Worm (Caenorhabditis elegans) whole organism, mixed stage, embryonic: ENCODE measurements around the gene dct-19.

Source experiments
- M03D4.4 ChIP-seq: sonication (generic microtip); optimal IDR thresholded peaks from 2 replicates; lab custom pipeline; 2017; ENCODE audit warnings: mild to moderate bottlenecking, missing genetic modification characterization, missing compliant biosample characterization
- bed-3 ChIP-seq: fragments of 200-800 bp; sonication (Bioruptor generic); optimal IDR thresholded peaks from 3 replicates; lab custom pipeline; 2018; ENCODE audit warnings: mild to moderate bottlenecking, missing genetic modification characterization, moderate library complexity, missing compliant biosample characterization
- ceh-39 ChIP-seq: fragments of 150-350 bp; optimal IDR thresholded peaks from 2 replicates; lab custom pipeline; 2014; ENCODE audit warnings: missing biosample characterization, missing genetic modification characterization
- ceh-43 ChIP-seq: fragments of 200-800 bp; sonication (Bioruptor generic); optimal IDR thresholded peaks from 2 replicates; lab custom pipeline; 2018; ENCODE audit warnings: mild to moderate bottlenecking, missing genetic modification characterization, moderate library complexity, missing compliant biosample characterization
- ceh-83 ChIP-seq: fragments of 200-800 bp; sonication (Bioruptor generic); optimal IDR thresholded peaks from 2 replicates; lab custom pipeline; 2018; ENCODE audit warnings: mild to moderate bottlenecking, missing genetic modification characterization, missing compliant biosample characterization
- ces-1 ChIP-seq: fragments of 150-350 bp; optimal IDR thresholded peaks from 2 replicates; lab custom pipeline; 2014; ENCODE audit warnings: missing biosample characterization, missing genetic modification reagents, missing genetic modification characterization
- cnd-1 ChIP-seq: fragments of 200-800 bp; sonication (Bioruptor generic); optimal IDR thresholded peaks from 2 replicates; lab custom pipeline; 2018; ENCODE audit warnings: mild to moderate bottlenecking, missing genetic modification characterization, missing compliant biosample characterization
- drap-1 ChIP-seq: fragments of 200-800 bp; sonication (Bioruptor generic); optimal IDR thresholded peaks from 3 replicates; lab custom pipeline; 2018; ENCODE audit warnings: mild to moderate bottlenecking, missing genetic modification characterization, missing compliant biosample characterization
- elt-1 ChIP-seq: sonication (generic microtip); optimal IDR thresholded peaks from 2 replicates; lab custom pipeline; 2017; ENCODE audit warnings: missing genetic modification characterization, mild to moderate bottlenecking, missing compliant biosample characterization, antibody characterized with exemption, moderate library complexity, borderline replicate concordance; ENCODE audit not compliant: insufficient read depth
- elt-3 ChIP-seq: fragments of 150-350 bp; optimal IDR thresholded peaks from 2 replicates; lab custom pipeline; 2014; ENCODE audit warnings: missing biosample characterization, missing genetic modification characterization
- flh-1 ChIP-seq: fragments of 200-800 bp; sonication (Bioruptor generic); optimal IDR thresholded peaks from 2 replicates; lab custom pipeline; 2018; ENCODE audit warnings: mild to moderate bottlenecking, missing genetic modification characterization, moderate library complexity, missing compliant biosample characterization
- ham-2 ChIP-seq: fragments of 200-800 bp; sonication (Bioruptor generic); optimal IDR thresholded peaks from 2 replicates; lab custom pipeline; 2018; ENCODE audit warnings: mild to moderate bottlenecking, missing genetic modification characterization, missing compliant biosample characterization
- lin-13 ChIP-seq: fragments of 150-350 bp; optimal IDR thresholded peaks from 2 replicates; lab custom pipeline; 2014; ENCODE audit warnings: missing biosample characterization, missing genetic modification characterization
- lin-32 ChIP-seq: fragments of 200-800 bp; sonication (Bioruptor generic); optimal IDR thresholded peaks from 2 replicates; lab custom pipeline; 2018; ENCODE audit warnings: mild to moderate bottlenecking, missing genetic modification characterization, missing compliant biosample characterization
- mab-5 ChIP-seq: fragments of 150-350 bp; optimal IDR thresholded peaks from 2 replicates; lab custom pipeline; 2014; ENCODE audit warnings: missing biosample characterization, missing genetic modification characterization
- mep-1 ChIP-seq: fragments of 150-350 bp; optimal IDR thresholded peaks from 2 replicates; lab custom pipeline; 2017; ENCODE audit warnings: missing biosample characterization, missing genetic modification reagents, missing genetic modification characterization, inconsistent platforms
- mls-2 ChIP-seq: sonication (generic microtip); optimal IDR thresholded peaks from 2 replicates; lab custom pipeline; 2016; ENCODE audit warnings: mild to moderate bottlenecking, missing genetic modification characterization, moderate library complexity, missing compliant biosample characterization
- nhr-12 ChIP-seq: fragments of 150-350 bp; optimal IDR thresholded peaks from 2 replicates; lab custom pipeline; 2014; ENCODE audit warnings: missing biosample characterization, missing genetic modification characterization
- nhr-2 ChIP-seq: fragments of 150-350 bp; optimal IDR thresholded peaks from 2 replicates; lab custom pipeline; 2014; ENCODE audit warnings: missing biosample characterization, missing genetic modification characterization
- nhr-237 ChIP-seq: fragments of 150-350 bp; optimal IDR thresholded peaks from 2 replicates; lab custom pipeline; 2014; ENCODE audit warnings: missing biosample characterization, missing genetic modification characterization
- nhr-28 ChIP-seq: fragments of 150-350 bp; optimal IDR thresholded peaks from 2 replicates; lab custom pipeline; 2014; ENCODE audit warnings: missing biosample characterization, missing genetic modification characterization
- nhr-76 ChIP-seq: sonication (generic microtip); optimal IDR thresholded peaks from 2 replicates; lab custom pipeline; 2017; ENCODE audit warnings: missing biosample characterization, missing genetic modification characterization
- pha-4 ChIP-seq: fragments of 150-350 bp; optimal IDR thresholded peaks from 2 replicates; lab custom pipeline; 2018; ENCODE audit warnings: missing biosample characterization, missing genetic modification reagents, missing genetic modification characterization
- snpc-4 ChIP-seq: fragments of 150-350 bp; optimal IDR thresholded peaks from 2 replicates; lab custom pipeline; 2014; ENCODE audit warnings: missing biosample characterization, missing genetic modification characterization
- sptf-1 ChIP-seq: sonication (generic microtip); optimal IDR thresholded peaks from 2 replicates; lab custom pipeline; 2017; ENCODE audit warnings: mild to moderate bottlenecking, missing genetic modification characterization, moderate library complexity, missing compliant biosample characterization
- unc-120 ChIP-seq: sonication (generic microtip); optimal IDR thresholded peaks from 2 replicates; lab custom pipeline; 2017; ENCODE audit warnings: missing genetic modification characterization, missing compliant biosample characterization; ENCODE audit not compliant: poor library complexity, severe bottlenecking
- unc-39 ChIP-seq: fragments of 150-350 bp; optimal IDR thresholded peaks from 2 replicates; lab custom pipeline; 2014; ENCODE audit warnings: missing biosample characterization, missing genetic modification characterization
- zip-8 ChIP-seq: fragments of 150-350 bp; optimal IDR thresholded peaks from 2 replicates; lab custom pipeline; 2014; ENCODE audit warnings: missing biosample characterization, missing genetic modification characterization
- ztf-11 ChIP-seq: fragments of 150-350 bp; optimal IDR thresholded peaks from 2 replicates; lab custom pipeline; 2014; ENCODE audit warnings: missing biosample characterization, missing genetic modification characterization

The dct-19 gene

ce11 chrIV:12918256-12918655, 24.5 kb upstream of the dct-19 start, which contains the start of gene C32H11.3:
C32H11.3 (plus strand) TSS chrIV:12918556.
- no peak for TF ChIP-seq lin-32 (GFP tag; lab: Kevin White, UChicago)
- TF ChIP-seq, all 35 proteins: peak for 0

- TF ChIP-seq mab-5 = no peak
- no peak for TF ChIP-seq ces-1 (GFP tag; lab: Kevin White, UChicago)
- no peak for TF ChIP-seq elt-1 (tag; lab: Kevin White, UChicago)
- no peak for TF ChIP-seq cnd-1 (tag; lab: Kevin White, UChicago)
- TF ChIP-seq ceh-83 (GFP tag; lab: Kevin White, UChicago) = no peak
- no peak for TF ChIP-seq drap-1
- no peak for TF ChIP-seq ztf-11 (tag; lab: Kevin White, UChicago)
- no peak for TF ChIP-seq sptf-1 (tag; lab: Kevin White, UChicago)
- no peak for TF ChIP-seq elt-3 (tag; lab: Kevin White, UChicago)
- TF ChIP-seq M03D4.4 = no peak
- TF ChIP-seq nhr-28 (tag; lab: Kevin White, UChicago) = no peak
- no peak for TF ChIP-seq mep-1
- TF ChIP-seq snpc-4 (tag; lab: Kevin White, UChicago) = no peak
- no peak for TF ChIP-seq nhr-76 (tag; lab: Kevin White, UChicago)
- TF ChIP-seq ham-2 = no peak
- no peak for TF ChIP-seq unc-39
- TF ChIP-seq pha-4 (tag; lab: Kevin White, UChicago) = no peak
- no peak for TF ChIP-seq nhr-237 (tag; lab: Kevin White, UChicago)
- no peak for TF ChIP-seq zip-8
- TF ChIP-seq bed-3 (GFP tag; lab: Kevin White, UChicago) = no peak
Observed at ce11 chrIV:12920553-12920952, 22.2 kb upstream of the dct-19 start.

DNA sequence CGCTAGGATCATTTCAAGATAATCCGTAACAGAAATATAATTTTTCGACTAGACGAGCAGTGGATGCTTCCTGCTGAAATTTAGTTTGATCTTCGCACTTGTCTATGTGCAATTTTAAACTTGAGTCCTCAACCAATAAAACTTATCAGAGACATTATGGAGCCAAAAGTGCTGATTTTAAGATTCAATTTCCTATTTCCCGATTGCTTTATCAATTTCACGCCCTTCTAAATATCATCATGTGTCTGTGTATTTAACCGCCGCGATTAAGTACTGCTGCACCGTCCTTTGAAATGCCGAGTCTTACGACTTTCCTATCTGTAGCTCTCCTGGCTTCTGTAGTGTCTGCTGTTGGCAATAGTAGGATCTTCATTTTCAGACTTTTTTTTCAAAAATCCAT, 21.7 kb upstream of the dct-19 start, which contains the start of gene C32H11.4:
C32H11.4 (plus strand) TSS at position 238 of the 400 bp plus-strand sequence.
- no peak for TF ChIP-seq zip-8
- TF ChIP-seq ces-1 (GFP tag; lab: Kevin White, UChicago) = no peak
- no peak for TF ChIP-seq lin-13 (tag; lab: Kevin White, UChicago)
- TF ChIP-seq ceh-83 (GFP tag; lab: Kevin White, UChicago) = no peak
- TF ChIP-seq sptf-1 (tag; lab: Kevin White, UChicago) = no peak
- TF ChIP-seq unc-120 (tag; lab: Kevin White, UChicago) = no peak
- no peak for TF ChIP-seq lin-32 (GFP tag; lab: Kevin White, UChicago)
- TF ChIP-seq elt-1 (tag; lab: Kevin White, UChicago) = no peak
- no peak for TF ChIP-seq elt-3 (tag; lab: Kevin White, UChicago)

- TF ChIP-seq unc-120 (tag; lab: Kevin White, UChicago) (peak; percentile 13), ceh-39 (no peak), flh-1 (GFP tag; lab: Kevin White, UChicago) (no peak), pha-4 (tag; lab: Kevin White, UChicago) (no peak), ham-2 (no peak), nhr-12 (tag; lab: Kevin White, UChicago) (no peak)
Observed at ce11 chrIV:12924332-12924731, 18.4 kb upstream of the dct-19 start, which contains the start of gene srlf-4. srlf-4 (minus strand) TSS chrIV:12924432.

DNA sequence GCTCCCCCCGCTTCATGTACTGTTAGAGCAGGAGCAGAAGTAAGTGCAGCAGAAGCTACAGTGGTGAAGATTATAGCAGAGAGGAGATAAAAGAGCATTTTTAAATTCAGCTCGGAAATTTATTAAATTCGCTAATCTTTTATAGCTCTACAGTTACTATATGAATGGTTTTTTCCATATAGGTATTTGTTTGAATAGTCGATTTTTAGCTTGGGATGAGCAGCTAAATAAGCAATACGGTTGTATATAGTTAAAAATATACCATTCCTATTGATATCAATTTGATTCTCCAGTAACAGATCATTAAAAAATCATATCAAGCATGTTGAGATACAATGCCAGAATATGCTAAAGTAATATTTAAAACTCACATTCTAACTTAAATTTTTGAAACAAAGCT, 16.1 kb upstream of the dct-19 start, which contains the start of gene srlf-5:
srlf-5 (minus strand) TSS at position 101 of the 400 bp plus-strand sequence.
- TF ChIP-seq nhr-28 (tag; lab: Kevin White, UChicago) (no peak), sptf-1 (tag; lab: Kevin White, UChicago) (no peak), nhr-2 (tag; lab: Kevin White, UChicago) (no peak), unc-120 (tag; lab: Kevin White, UChicago) (no peak), lin-13 (tag; lab: Kevin White, UChicago) (no peak), unc-39 (no peak), pha-4 (tag; lab: Kevin White, UChicago) (no peak), zip-8 (no peak), drap-1 (no peak), ceh-43 (GFP tag; lab: Kevin White, UChicago) (no peak), ztf-11 (tag; lab: Kevin White, UChicago) (no peak), flh-1 (GFP tag; lab: Kevin White, UChicago) (no peak), bed-3 (GFP tag; lab: Kevin White, UChicago) (no peak), mls-2 (tag; lab: Kevin White, UChicago) (no peak)
